Worm (Caenorhabditis elegans) whole organism, young adult: Measurements from ENCODE around the gene sek-5.

ENCODE experiments used
- T07F8.4 ChIP-seq: sonication (generic microtip); optimal IDR thresholded peaks from 2 replicates; lab custom pipeline; 2016; ENCODE audit warnings: mild to moderate bottlenecking, missing genetic modification characterization, moderate library complexity, missing compliant biosample characterization
- aptf-2 ChIP-seq: fragments of 200-800 bp; sonication (Bioruptor generic); conservative IDR thresholded peaks from 2 replicates; pipeline ENCODE4 v1.3.6; 2022; ENCODE audit warnings: missing genetic modification reagents, missing genetic modification characterization, missing compliant biosample characterization
- attf-5 ChIP-seq: fragments of 200-800 bp; sonication (Bioruptor generic); optimal IDR thresholded peaks from 2 replicates; lab custom pipeline; 2018; ENCODE audit warnings: mild to moderate bottlenecking, missing genetic modification characterization, missing compliant biosample characterization
- attf-6 ChIP-seq: fragments of 200-800 bp; sonication (Bioruptor generic); IDR thresholded peaks from 2 replicates; pipeline ENCODE4 v1.3.6; 2022; ENCODE audit warnings: missing genetic modification reagents, missing genetic modification characterization, missing compliant biosample characterization
- ccch-3 ChIP-seq: fragments of 200-800 bp; sonication (Bioruptor generic); optimal IDR thresholded peaks from 2 replicates; lab custom pipeline; 2018; ENCODE audit warnings: mild to moderate bottlenecking, missing genetic modification characterization, missing compliant biosample characterization
- ceh-40 ChIP-seq: fragments of 200-800 bp; sonication (Bioruptor generic); IDR thresholded peaks from 2 replicates; pipeline ENCODE4 v1.3.6; 2022; ENCODE audit warnings: missing genetic modification characterization, missing compliant biosample characterization
- die-1 ChIP-seq: sonication (generic microtip); optimal IDR thresholded peaks from 2 replicates; lab custom pipeline; 2016; ENCODE audit warnings: missing genotype, mild to moderate bottlenecking, missing genetic modification characterization, missing compliant biosample characterization
- dox-1 ChIP-seq: fragments of 200-800 bp; sonication (Bioruptor generic); IDR thresholded peaks from 2 replicates; pipeline ENCODE4 v1.3.6; 2022; ENCODE audit warnings: missing genetic modification reagents, missing genetic modification characterization, missing compliant biosample characterization
- fkh-3 ChIP-seq: sonication (generic microtip); optimal IDR thresholded peaks from 2 replicates; lab custom pipeline; 2016; ENCODE audit warnings: mild to moderate bottlenecking, missing genetic modification characterization, missing compliant biosample characterization
- him-1 ChIP-seq: sonication (generic microtip); optimal IDR thresholded peaks from 2 replicates; lab custom pipeline; 2016; ENCODE audit warnings: missing genotype, missing genetic modification reagents, missing genetic modification characterization, missing compliant biosample characterization
- madf-3 ChIP-seq: fragments of 200-800 bp; sonication (Bioruptor generic); IDR thresholded peaks from 2 replicates; pipeline ENCODE4 v1.3.6; 2022; ENCODE audit warnings: missing genetic modification reagents, missing genetic modification characterization, missing compliant biosample characterization
- mcd-1 ChIP-seq: fragments of 200-800 bp; sonication (Bioruptor generic); IDR thresholded peaks from 2 replicates; pipeline ENCODE4 v1.3.6; 2022; ENCODE audit warnings: missing genetic modification reagents, missing genetic modification characterization, missing compliant biosample characterization
- mel-28 ChIP-seq: sonication (generic microtip); optimal IDR thresholded peaks from 2 replicates; lab custom pipeline; 2016; ENCODE audit warnings: borderline replicate concordance, mild to moderate bottlenecking, missing genetic modification characterization, missing compliant biosample characterization
- mes-4 ChIP-seq: sonication (generic microtip); optimal IDR thresholded peaks from 2 replicates; lab custom pipeline; 2016; ENCODE audit warnings: missing genotype, missing genetic modification characterization, missing compliant biosample characterization
- nfya-2 ChIP-seq: fragments of 200-800 bp; sonication (Bioruptor generic); IDR thresholded peaks from 2 replicates; pipeline ENCODE4 v1.3.6; 2022; ENCODE audit warnings: missing genetic modification reagents, missing genetic modification characterization, missing compliant biosample characterization
- nhr-90 ChIP-seq: sonication (generic microtip); optimal IDR thresholded peaks from 2 replicates; lab custom pipeline; 2016; ENCODE audit warnings: missing genotype, mild to moderate bottlenecking, missing genetic modification characterization, missing compliant biosample characterization
- pbrm-1 ChIP-seq: fragments of 200-800 bp; sonication (Bioruptor generic); IDR thresholded peaks from 2 replicates; pipeline ENCODE4 v1.3.6; 2022; ENCODE audit warnings: missing genetic modification reagents, missing genetic modification characterization, missing compliant biosample characterization
- rcor-1 ChIP-seq: fragments of 200-800 bp; sonication (Bioruptor generic); IDR thresholded peaks from 2 replicates; pipeline ENCODE4 v1.3.6; 2022; ENCODE audit warnings: missing genetic modification reagents, missing genetic modification characterization, missing compliant biosample characterization
- rec-8 ChIP-seq, 2 experiments: sonication (generic microtip); optimal IDR thresholded peaks; 2 replicates each; lab custom pipeline; 2016; ENCODE audit warnings: mild to moderate bottlenecking in 2 of 2, missing genetic modification characterization in 2 of 2, missing genetic modification reagents in 2 of 2, missing genotype in 2 of 2, missing biosample characterization in 1 of 2, missing compliant biosample characterization in 1 of 2, moderate library complexity in 1 of 2
- snpc-3.4 ChIP-seq: sonication (generic microtip); optimal IDR thresholded peaks from 2 replicates; lab custom pipeline; 2017; ENCODE audit warnings: missing genetic modification characterization, mild to moderate bottlenecking, missing compliant biosample characterization, antibody characterized with exemption, moderate library complexity, missing genotype, missing genetic modification reagents
- ztf-25 ChIP-seq: fragments of 200-800 bp; sonication (Bioruptor generic); IDR thresholded peaks from 2 replicates; pipeline ENCODE4 v1.3.6; 2022; ENCODE audit warnings: missing genetic modification reagents, missing genetic modification characterization, missing compliant biosample characterization

The sek-5 gene

DNA sequence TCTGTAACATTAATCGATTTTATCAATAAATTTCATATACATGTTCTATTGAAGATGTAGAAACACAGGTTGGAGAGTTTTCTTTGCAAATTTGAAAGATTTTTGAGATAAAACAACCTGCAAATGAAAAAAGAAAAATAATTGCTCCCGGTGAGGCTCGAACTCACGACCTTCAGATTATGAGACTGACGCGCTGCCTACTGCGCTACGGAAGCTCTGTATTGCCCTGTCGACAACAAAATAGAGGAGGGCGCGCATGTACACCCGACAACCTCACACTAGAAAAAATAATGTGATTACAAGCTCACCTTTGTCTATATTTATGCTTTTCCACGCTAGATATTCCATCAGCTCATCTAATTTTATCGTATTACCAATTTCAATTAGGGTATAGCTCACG, 29.9 kb downstream of the sek-5 start (continued):
- TF ChIP-seq snpc-3.4 (peak; percentile 47), rec-8 (tag; optimal IDR thresholded peaks at IDR 0.05; lab: Kevin White, UChicago) (peak; percentile 1 to 35), nfya-2 (GFP tag; lab: Robert Waterston, UW) (no peak), attf-6 (GFP tag; lab: Robert Waterston, UW) (0 out of 2 replicates have a peak, but pooled peaks have one; percentile 54), dox-1 (GFP tag; lab: Robert Waterston, UW) (0 out of 2 replicates have a peak, but pooled peaks have one; percentile 51), him-1 (peak; percentile 92), rcor-1 (GFP tag; lab: Robert Waterston, UW) (peak; percentile 74), nhr-90 (tag; lab: Kevin White, UChicago) (peak; percentile 74), mel-28 (tag; lab: Kevin White, UChicago) (no peak), die-1 (tag; lab: Kevin White, UChicago) (peak; percentile 91), T07F8.4 (peak; percentile 38), ceh-40 (GFP tag; lab: Robert Waterston, UW) (peak; percentile 48; the same call in 1 of the 2 replicates), mes-4 (tag; lab: Kevin White, UChicago) (peak; percentile 32), mcd-1 (GFP tag; lab: Robert Waterston, UW) (peak; percentile 48)
- TF ChIP-seq, all 124 proteins: peak for 32

ce11 chrX:5413510-5413909, 36.1 kb downstream of the sek-5 start, which contains the start of gene pks-1:
Gene pks-1, plus strand, starts transcription at chrX:5413810.
- TF ChIP-seq pbrm-1 (GFP tag; lab: Robert Waterston, UW) = no peak
- TF ChIP-seq ccch-3 = no peak
- no peak for TF ChIP-seq aptf-2 (GFP tag; lab: Robert Waterston, UW)
- no peak for TF ChIP-seq ztf-25 (GFP tag; lab: Robert Waterston, UW)

DNA sequence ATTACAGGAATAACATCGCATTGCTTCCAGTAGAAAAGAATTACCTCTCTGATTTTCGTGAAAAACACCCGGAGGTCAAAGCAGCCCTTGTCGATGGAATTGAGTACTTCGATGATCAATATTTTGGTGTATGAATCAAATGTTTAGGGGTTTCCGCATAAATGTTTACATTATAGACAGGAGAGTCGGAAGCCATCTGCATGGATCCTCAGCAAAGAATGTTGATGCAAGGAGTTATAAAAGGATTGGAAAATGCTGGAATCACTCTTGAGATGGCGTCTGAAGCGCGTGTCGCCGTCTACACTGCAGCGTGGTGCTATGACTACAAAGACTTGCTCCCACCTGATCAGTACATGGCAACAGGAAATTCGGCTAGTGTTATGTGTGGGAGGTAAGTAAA, 36.8 kb downstream of the sek-5 start, which contains the start of gene C41A3.2:
C41A3.2 (minus strand) TSS at position 101 of the 400 bp plus-strand sequence.
- TF ChIP-seq attf-5 (GFP tag; lab: Kevin White, UChicago) (no peak), fkh-3 (tag; lab: Kevin White, UChicago) (no peak), madf-3 (GFP tag; lab: Robert Waterston, UW) (0 out of 2 replicates have a peak, but pooled peaks have one; percentile 32)
